Fruit fly (Drosophila melanogaster) whole organism, pupa: ENCODE results near the gene Elba3.

Source experiments
- CG13204 ChIP-seq: fragments of 200-800 bp; sonication (Bioruptor generic); optimal IDR thresholded peaks from 2 replicates; lab custom pipeline; 2018; ENCODE audit warnings: missing biosample characterization, mild to moderate bottlenecking, missing genetic modification characterization, moderate library complexity
- CG14655 ChIP-seq: fragments of 200-800 bp; sonication (Bioruptor generic); optimal IDR thresholded peaks from 3 replicates; lab custom pipeline; 2017; ENCODE audit warnings: mild to moderate bottlenecking, missing biosample characterization, missing genetic modification reagents, missing genetic modification characterization
- CG32121 ChIP-seq: fragments of 200-800 bp; sonication (Bioruptor generic); IDR thresholded peaks from 2 replicates; pipeline ENCODE4 v1.3.6; 2022; ENCODE audit warnings: missing biosample characterization, missing genetic modification characterization
- CG8159 ChIP-seq: fragments of 200-800 bp; sonication (Bioruptor generic); optimal IDR thresholded peaks from 3 replicates; lab custom pipeline; 2018; ENCODE audit warnings: missing biosample characterization, mild to moderate bottlenecking, missing genetic modification characterization, moderate library complexity
- Ets98B ChIP-seq: fragments of 200-800 bp; sonication (Bioruptor generic); IDR thresholded peaks from 2 replicates; pipeline ENCODE4 v1.3.6; 2022; ENCODE audit warnings: missing biosample characterization, missing genetic modification characterization
- Pif1B ChIP-seq: fragments of 200-800 bp; sonication (Bioruptor generic); optimal IDR thresholded peaks from 3 replicates; lab custom pipeline; 2016; ENCODE audit warnings: missing biosample characterization, missing genetic modification characterization

DNA sequence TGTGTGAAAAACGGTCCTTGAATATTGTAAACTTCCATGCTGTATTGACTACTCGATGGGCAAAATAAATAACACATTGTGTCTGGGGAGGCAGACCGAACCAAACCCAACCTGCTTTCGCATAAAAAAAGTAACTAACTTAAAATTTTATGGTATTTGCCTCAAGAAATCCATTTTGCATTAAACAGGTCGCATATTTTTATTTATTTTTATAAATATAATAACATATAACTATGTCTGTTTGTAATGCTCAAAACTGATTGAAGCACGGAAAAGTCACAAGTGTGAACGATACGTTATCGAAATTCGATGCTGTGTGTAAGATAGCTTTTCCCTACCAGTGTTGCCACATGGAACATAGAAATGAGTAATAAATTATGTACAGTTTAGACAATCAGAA is 4.9 kb upstream of the Elba3 start, which contains the start of gene CG11929:
- TF ChIP-seq CG8159 (no peak), Pif1B (no peak), CG32121 (no peak), CG14655 (GFP tag; lab: Kevin White, UChicago) (no peak), CG13204 (GFP tag; lab: Kevin White, UChicago) (no peak), Ets98B (no peak)
